Worm (Caenorhabditis elegans) whole organism, midembryonic: ENCODE data around the gene C43F9.7.

ENCODE experiments used
- T22C8.4 ChIP-seq: fragments of 200-800 bp; sonication (Bioruptor generic); IDR thresholded peaks from 2 replicates; pipeline ENCODE4 v1.3.6; 2022; ENCODE audit warnings: missing genetic modification characterization, missing compliant biosample characterization
- cog-1 ChIP-seq: sonication (generic microtip); optimal IDR thresholded peaks from 2 replicates; lab custom pipeline; 2016; ENCODE audit warnings: missing genetic modification characterization, missing compliant biosample characterization
- flt-1 ChIP-seq: fragments of 200-800 bp; sonication (Bioruptor generic); IDR thresholded peaks from 2 replicates; pipeline ENCODE4 v1.3.6; 2022; ENCODE audit warnings: missing genetic modification characterization, missing compliant biosample characterization
- klf-2 ChIP-seq: fragments of 200-800 bp; sonication (Bioruptor generic); conservative IDR thresholded peaks from 2 replicates; pipeline ENCODE4 v1.3.6; 2022; ENCODE audit warnings: missing genetic modification reagents, missing genetic modification characterization, missing compliant biosample characterization
- med-1 ChIP-seq: sonication (generic microtip); optimal IDR thresholded peaks from 2 replicates; lab custom pipeline; 2017; ENCODE audit warnings: missing genetic modification characterization, mild to moderate bottlenecking, missing compliant biosample characterization, antibody characterized with exemption, missing genetic modification reagents; ENCODE audit not compliant: insufficient read depth
- ref-1 ChIP-seq: fragments of 200-800 bp; sonication (Bioruptor generic); conservative IDR thresholded peaks from 2 replicates; pipeline ENCODE4 v1.3.6; 2022; ENCODE audit warnings: missing genetic modification reagents, missing genetic modification characterization, missing compliant biosample characterization
- tab-1 ChIP-seq: fragments of 200-800 bp; sonication (Bioruptor generic); IDR thresholded peaks from 2 replicates; pipeline ENCODE4 v1.3.6; 2022; ENCODE audit warnings: missing genetic modification characterization, missing compliant biosample characterization
- ztf-23 ChIP-seq: fragments of 200-800 bp; sonication (Bioruptor generic); IDR thresholded peaks from 2 replicates; pipeline ENCODE4 v1.3.6; 2022; ENCODE audit warnings: missing genetic modification reagents, missing genetic modification characterization, missing compliant biosample characterization
- ztf-29 ChIP-seq: fragments of 200-800 bp; sonication (Bioruptor generic); IDR thresholded peaks from 2 replicates; pipeline ENCODE4 v1.3.6; 2022; ENCODE audit warnings: missing genetic modification reagents, missing genetic modification characterization, missing compliant biosample characterization

The C43F9.7 gene

ce11 chrIV:10593570-10593969, at the start of gene C43F9.7:
C43F9.7 (minus strand) TSS chrIV:10593670.
- TF ChIP-seq T22C8.4, result no peak
- TF ChIP-seq ztf-23 (GFP tag; lab: Robert Waterston, UW), result no peak
- TF ChIP-seq med-1 (GFP tag; lab: Kevin White, UChicago), result no peak
- no peak for TF ChIP-seq ref-1 (GFP tag; lab: Robert Waterston, UW)
- no peak for TF ChIP-seq flt-1
- no peak for TF ChIP-seq ztf-29 (GFP tag; lab: Robert Waterston, UW)
- no peak for TF ChIP-seq tab-1 (GFP tag; lab: Robert Waterston, UW)
- TF ChIP-seq klf-2 (GFP tag; lab: Robert Waterston, UW), result no peak
- TF ChIP-seq cog-1 (tag; lab: Kevin White, UChicago), result no peak

DNA sequence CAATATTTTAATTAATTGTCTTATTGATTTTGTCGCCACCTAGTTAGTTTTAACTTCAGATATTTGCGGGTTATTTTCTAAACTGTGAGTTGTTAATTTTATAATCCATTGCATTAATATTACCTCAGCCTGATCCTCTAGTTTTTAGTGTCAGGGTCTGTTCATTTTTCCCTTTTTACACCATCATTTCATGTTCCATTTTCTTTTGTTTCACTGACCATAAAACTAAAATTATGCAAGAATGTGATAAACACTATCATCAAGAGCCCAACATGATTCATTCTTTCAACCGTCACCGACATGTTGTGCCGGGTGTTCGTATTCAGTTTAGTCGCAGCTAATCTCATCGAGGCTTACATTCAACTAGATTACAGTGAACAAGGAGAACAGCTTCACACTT, 45.5 kb upstream of the C43F9.7 start, which contains the start of gene F56C4.2:
Gene F56C4.2, plus strand, starts transcription at position 301 of the 400 bp plus-strand sequence.
- TF ChIP-seq ztf-23 (GFP tag; lab: Robert Waterston, UW) (no peak), ztf-29 (GFP tag; lab: Robert Waterston, UW) (no peak), klf-2 (GFP tag; lab: Robert Waterston, UW) (no peak), cog-1 (tag; lab: Kevin White, UChicago) (no peak), tab-1 (GFP tag; lab: Robert Waterston, UW) (no peak), T22C8.4 (no peak), med-1 (GFP tag; lab: Kevin White, UChicago) (no peak), ref-1 (GFP tag; lab: Robert Waterston, UW) (no peak), flt-1 (no peak)

ce11 chrIV:10636649-10637048, 43.2 kb upstream of the C43F9.7 start, which contains the start of gene F56C4.1:
F56C4.1 (plus strand) TSS chrIV:10636949.
- TF ChIP-seq ztf-23 (GFP tag; lab: Robert Waterston, UW), result no peak
- TF ChIP-seq flt-1, result no peak
- TF ChIP-seq ztf-29 (GFP tag; lab: Robert Waterston, UW), result no peak
- no peak for TF ChIP-seq ref-1 (GFP tag; lab: Robert Waterston, UW)
- TF ChIP-seq cog-1 (tag; lab: Kevin White, UChicago), result no peak
- TF ChIP-seq tab-1 (GFP tag; lab: Robert Waterston, UW), result no peak
- no peak for TF ChIP-seq klf-2 (GFP tag; lab: Robert Waterston, UW)
- TF ChIP-seq T22C8.4, result no peak
- no peak for TF ChIP-seq med-1 (GFP tag; lab: Kevin White, UChicago)

DNA sequence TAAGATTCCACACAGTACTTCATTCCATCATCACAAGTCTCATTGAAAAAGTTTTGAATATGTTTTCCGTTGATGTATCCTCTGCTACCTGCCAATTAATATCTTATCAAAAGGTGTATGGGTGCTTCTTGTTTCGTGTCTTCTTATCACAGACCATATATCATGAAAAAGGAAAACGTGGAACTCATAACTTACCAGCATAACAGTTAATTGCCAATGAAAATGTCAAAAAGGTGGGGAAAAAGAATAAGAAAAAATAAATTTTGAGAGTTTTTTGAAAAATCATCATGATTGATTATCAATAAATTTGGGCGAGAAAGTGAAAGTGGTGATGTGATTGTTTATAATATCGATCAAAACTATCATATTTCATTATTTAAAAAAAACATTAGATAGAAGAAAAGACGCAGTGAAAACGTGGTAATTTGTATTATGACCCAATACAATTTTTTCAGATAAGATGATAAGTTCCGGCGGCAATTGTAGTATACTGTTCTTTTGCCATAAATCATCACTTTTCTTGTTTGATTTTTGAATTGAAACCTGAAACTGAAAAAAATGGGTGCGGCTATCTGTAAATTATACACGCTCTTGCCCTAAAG, 37.6 kb upstream of the C43F9.7 start, which contains the start of gene F56C4.4:
Gene F56C4.4, minus strand, starts transcription at position 315 of the 602 bp plus-strand sequence.
- TF ChIP-seq tab-1 (GFP tag; lab: Robert Waterston, UW) (no peak), ztf-23 (GFP tag; lab: Robert Waterston, UW) (no peak), T22C8.4 (no peak), cog-1 (tag; lab: Kevin White, UChicago) (no peak), med-1 (GFP tag; lab: Kevin White, UChicago) (no peak), flt-1 (no peak), ztf-29 (GFP tag; lab: Robert Waterston, UW) (no peak), klf-2 (GFP tag; lab: Robert Waterston, UW) (no peak)

- no peak for TF ChIP-seq ztf-23 (GFP tag; lab: Robert Waterston, UW)
- TF ChIP-seq klf-2 (GFP tag; lab: Robert Waterston, UW), result no peak
Measured at ce11 chrIV:10628724-10629123, 35.3 kb upstream of the C43F9.7 start, which contains the start of gene R09H10.5. R09H10.5 (minus strand) TSS chrIV:10628829.

DNA sequence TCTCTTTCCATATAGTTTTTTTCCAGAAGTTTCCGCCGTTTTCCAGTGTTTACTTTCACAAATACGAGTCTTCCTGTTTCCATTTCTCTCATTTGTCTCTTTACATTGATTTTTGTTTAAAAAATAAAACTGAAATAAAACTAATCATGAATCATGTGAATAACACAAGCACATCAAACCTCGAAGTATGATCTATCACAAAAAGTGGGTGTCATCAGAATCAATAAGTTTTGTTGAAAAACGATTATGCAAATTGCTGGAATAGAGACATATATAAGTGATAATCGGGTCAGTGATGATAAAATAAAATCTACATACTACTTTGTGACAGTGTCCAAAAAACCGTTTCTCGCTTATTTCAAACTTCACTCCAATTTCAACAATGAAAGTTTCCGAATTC, 27.3 kb upstream of the C43F9.7 start, which contains the start of gene R09H10.7:
Gene R09H10.7, plus strand, starts transcription at position 301 of the 400 bp plus-strand sequence.
- TF ChIP-seq ztf-29 (GFP tag; lab: Robert Waterston, UW) (no peak), tab-1 (GFP tag; lab: Robert Waterston, UW) (no peak), klf-2 (GFP tag; lab: Robert Waterston, UW) (no peak), flt-1 (no peak), cog-1 (tag; lab: Kevin White, UChicago) (no peak), ztf-23 (GFP tag; lab: Robert Waterston, UW) (no peak), ref-1 (GFP tag; lab: Robert Waterston, UW) (no peak), med-1 (GFP tag; lab: Kevin White, UChicago) (no peak), T22C8.4 (no peak)

DNA sequence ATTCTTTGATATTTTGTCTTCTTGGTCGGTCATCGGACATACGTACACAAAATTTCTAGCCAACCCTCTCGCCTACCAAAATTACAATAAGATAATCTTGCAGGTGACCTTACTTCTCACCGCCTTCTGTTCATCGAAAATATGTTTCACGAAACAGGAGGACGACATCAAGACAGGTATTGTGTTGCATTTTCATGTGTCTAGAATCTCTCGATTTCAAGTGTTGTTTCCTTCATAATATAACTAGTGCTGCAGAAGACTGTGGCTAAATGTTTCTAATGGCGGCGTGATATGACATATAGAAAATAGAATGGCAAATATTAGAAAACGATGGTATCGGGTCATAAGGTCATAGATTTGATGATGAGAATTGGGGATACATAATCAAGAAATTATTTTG, 23.6 kb upstream of the C43F9.7 start:
- no peak for TF ChIP-seq flt-1
- TF ChIP-seq cog-1 (tag; lab: Kevin White, UChicago), result no peak
- TF ChIP-seq ztf-29 (GFP tag; lab: Robert Waterston, UW), result no peak
- TF ChIP-seq tab-1 (GFP tag; lab: Robert Waterston, UW), result no peak
- no peak for TF ChIP-seq T22C8.4
- no peak for TF ChIP-seq klf-2 (GFP tag; lab: Robert Waterston, UW)
- TF ChIP-seq med-1 (GFP tag; lab: Kevin White, UChicago), result no peak
- no peak for TF ChIP-seq ztf-23 (GFP tag; lab: Robert Waterston, UW)
- TF ChIP-seq ref-1 (GFP tag; lab: Robert Waterston, UW), result no peak

ce11 chrIV:10616366-10616765, 22.9 kb upstream of the C43F9.7 start:
- TF ChIP-seq klf-2 (GFP tag; lab: Robert Waterston, UW) (no peak), ref-1 (GFP tag; lab: Robert Waterston, UW) (no peak), flt-1 (no peak), med-1 (GFP tag; lab: Kevin White, UChicago) (no peak), T22C8.4 (no peak), ztf-29 (GFP tag; lab: Robert Waterston, UW) (no peak), tab-1 (GFP tag; lab: Robert Waterston, UW) (no peak), cog-1 (tag; lab: Kevin White, UChicago) (no peak), ztf-23 (GFP tag; lab: Robert Waterston, UW) (no peak)

- TF ChIP-seq cog-1 (tag; lab: Kevin White, UChicago) (no peak), flt-1 (no peak), ref-1 (GFP tag; lab: Robert Waterston, UW) (no peak)
Measured at ce11 chrIV:10614918-10615477, 21.5 kb upstream of the C43F9.7 start, which contains the start of gene ptr-14. ptr-14 (plus strand) TSS chrIV:10615427.
